Fruit fly (Drosophila melanogaster): ENCODE measurements around the gene CG8087.
A peak's percentile ranks its signal among the peaks of the same experiment; 100 is the strongest.

The CG8087 gene

DNA sequence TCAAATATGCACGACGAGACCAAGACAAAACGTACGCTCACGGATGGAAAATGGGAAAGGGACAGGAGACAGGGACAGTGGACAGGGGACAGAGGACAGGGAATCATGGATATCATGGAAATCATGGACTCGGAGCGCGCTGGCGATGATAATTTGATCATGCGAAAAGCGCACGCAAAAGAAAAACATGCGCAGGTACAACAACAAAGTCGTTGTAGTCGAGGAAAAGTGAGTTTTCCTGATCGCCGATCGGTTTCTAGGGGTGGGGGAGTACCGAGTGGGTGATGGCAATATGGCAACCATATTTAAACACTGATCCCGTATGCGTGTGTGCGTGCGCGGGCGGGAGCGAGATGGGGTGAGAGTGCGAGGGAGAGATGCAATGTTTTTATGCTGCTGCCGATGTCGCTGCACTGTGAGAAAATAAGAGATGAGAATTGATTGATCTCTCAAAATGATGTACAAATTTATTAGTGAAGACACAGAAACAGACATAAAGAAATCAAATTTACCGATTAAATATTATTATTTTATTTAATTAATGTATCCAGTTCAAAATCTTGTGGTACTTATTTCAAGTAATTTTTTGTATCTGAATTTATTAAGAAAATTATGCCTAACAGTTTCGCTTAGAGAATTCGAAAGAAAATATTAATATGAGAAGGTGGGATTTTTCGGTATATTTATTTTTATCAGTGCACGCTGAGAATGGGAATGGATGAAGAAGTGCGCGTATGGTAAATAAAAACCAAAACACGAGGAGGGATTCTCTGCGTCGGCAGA, 26.3 kb upstream of the CG8087 start (continued):
- TF ChIP-seq CG3726 (GFP tag; IDR thresholded peaks at IDR 0.05): 0 out of 3 replicates have a peak, but pooled peaks have one; percentile 45
- no peak for TF ChIP-seq CG9876 (GFP tag; optimal IDR thresholded peaks at IDR 0.05)
- TF ChIP-seq CG18476 (GFP tag; optimal IDR thresholded peaks at IDR 0.05): peak; percentile 61
- TF ChIP-seq ATbp (GFP tag; optimal IDR thresholded peaks at IDR 0.05): peak; percentile 78
- TF ChIP-seq CG18011 (GFP tag; optimal IDR thresholded peaks at IDR 0.05): peak; percentile 9
- TF ChIP-seq Dad (GFP tag; optimal IDR thresholded peaks at IDR 0.05): no peak
- peak; percentile 64 for TF ChIP-seq CG12155 (GFP tag; optimal IDR thresholded peaks at IDR 0.05)
- peak; percentile 80; the same call in 2 of the 3 replicates for TF ChIP-seq zfh1 (GFP tag; IDR thresholded peaks at IDR 0.05)
- TF ChIP-seq Usf (GFP tag; optimal IDR thresholded peaks at IDR 0.05): peak; percentile 84
- peak; percentile 48 for TF ChIP-seq CG15011 (GFP tag; optimal IDR thresholded peaks at IDR 0.05)
- TF ChIP-seq CG10565 (GFP tag; optimal IDR thresholded peaks at IDR 0.05): no peak
- peak; percentile 75 for TF ChIP-seq CG7745 (tag; optimal IDR thresholded peaks at IDR 0.05)
- TF ChIP-seq CG12942 (GFP tag; optimal IDR thresholded peaks at IDR 0.05): peak; percentile 76

DNA sequence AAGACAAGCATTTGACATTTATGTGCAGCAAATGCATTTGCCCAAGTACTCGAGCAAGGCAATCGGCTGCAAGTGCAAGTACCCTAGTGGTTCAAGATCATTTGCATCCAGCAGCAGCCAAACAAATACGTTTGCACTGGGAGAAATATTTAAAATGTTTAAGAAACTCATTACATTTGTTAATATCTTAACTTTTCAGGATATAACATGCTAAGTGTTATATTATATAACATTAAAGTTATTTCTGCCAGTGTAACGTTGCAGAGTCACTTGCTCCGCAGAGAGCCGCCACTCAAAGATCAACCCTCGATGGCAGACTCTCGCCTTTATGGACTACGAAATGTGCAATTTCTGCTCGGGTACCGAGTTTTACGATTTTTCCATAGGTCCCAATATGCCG, 24.9 kb upstream of the CG8087 start:
- TF ChIP-seq odd (GFP tag; optimal IDR thresholded peaks at IDR 0.05) (no peak), CG17829 (tag; optimal IDR thresholded peaks at IDR 0.05) (peak; percentile 39), HmgD (GFP tag; optimal IDR thresholded peaks at IDR 0.05) (no peak), zfh1 (GFP tag; IDR thresholded peaks at IDR 0.05) (peak; percentile 56; the same call in 2 of the 3 replicates), CG7786 (GFP tag; optimal IDR thresholded peaks at IDR 0.05) (no peak), CG10979 (tag; optimal IDR thresholded peaks at IDR 0.05) (peak; percentile 61), CG14710 (tag; optimal IDR thresholded peaks at IDR 0.05) (peak; percentile 33), hb (GFP tag; IDR thresholded peaks at IDR 0.05; ENCODE audit: partially characterized antibody) (no peak), CG10267 (tag; optimal IDR thresholded peaks at IDR 0.05) (peak; percentile 17), CG2199 (GFP tag; IDR thresholded peaks at IDR 0.05) (0 out of 3 replicates have a peak, but pooled peaks have one; percentile 7), gem (tag; optimal IDR thresholded peaks at IDR 0.05) (peak; percentile 40), CG31224 (GFP tag; IDR thresholded peaks at IDR 0.05) (no peak), row (GFP tag; IDR thresholded peaks at IDR 0.05) (peak; percentile 55), ara (GFP tag; IDR thresholded peaks at IDR 0.05) (0 out of 2 replicates have a peak, but pooled peaks have one; percentile 28), usp (GFP tag; optimal IDR thresholded peaks at IDR 0.05) (no peak), CG2712 (tag; optimal IDR thresholded peaks at IDR 0.05) (peak; percentile 62), CG7556 (GFP tag; optimal IDR thresholded peaks at IDR 0.05) (no peak), CG4404 (GFP tag; IDR thresholded peaks at IDR 0.05) (peak; percentile 56), kay (GFP tag; optimal IDR thresholded peaks at IDR 0.05) (no peak), tll (GFP tag; optimal IDR thresholded peaks at IDR 0.05) (peak in 1 of 2 experiments; percentile 16), CG8765 (GFP tag; IDR thresholded peaks at IDR 0.05) (peak; percentile 40; the same call in 1 of the 2 replicates), CG6689 (GFP tag; IDR thresholded peaks at IDR 0.05) (0 out of 2 replicates have a peak, but pooled peaks have one; percentile 25), nom (GFP tag; optimal IDR thresholded peaks at IDR 0.05) (no peak), Xrp1 (GFP tag; IDR thresholded peaks at IDR 0.05) (peak; percentile 75), CG7987 (GFP tag; optimal IDR thresholded peaks at IDR 0.05) (no peak), zen (tag; optimal IDR thresholded peaks at IDR 0.05) (peak; percentile 31), chif (GFP tag; optimal IDR thresholded peaks at IDR 0.05) (peak; percentile 20 to 25), fd102C (GFP tag; optimal IDR thresholded peaks at IDR 0.05) (peak; percentile 19), ac (GFP tag; optimal IDR thresholded peaks at IDR 0.05) (no peak), CG8924 (tag; optimal IDR thresholded peaks at IDR 0.05) (peak; percentile 48), CG12391 (tag; optimal IDR thresholded peaks at IDR 0.05) (peak; percentile 40), ci (GFP tag; IDR thresholded peaks at IDR 0.05) (peak; percentile 27; the same call in 1 of the 3 replicates), CG15696 (tag; optimal IDR thresholded peaks at IDR 0.05) (peak; percentile 75), vvl (GFP tag; IDR thresholded peaks at IDR 0.05) (peak; percentile 49; the same call in 1 of the 2 replicates), crol (GFP tag; IDR thresholded peaks at IDR 0.05) (peak; percentile 23; the same call in 1 of the 2 replicates), Antp (GFP tag; optimal IDR thresholded peaks at IDR 0.05) (no peak)

Data from whole organism, embryonic.